Worm (Caenorhabditis elegans) whole organism, L3 larva: ENCODE measurements around the gene daf-5.

Experiments used
- aly-2 ChIP-seq: fragments of 150-350 bp; optimal IDR thresholded peaks from 2 replicates; lab custom pipeline; 2014; ENCODE audit warnings: missing biosample characterization, missing genetic modification characterization
- egl-27 ChIP-seq: sonication (generic microtip); optimal IDR thresholded peaks from 4 replicates; lab custom pipeline; 2017; ENCODE audit warnings: missing biosample characterization, missing genetic modification reagents, missing genetic modification characterization
- elt-1 ChIP-seq: fragments of 150-350 bp; optimal IDR thresholded peaks from 2 replicates; lab custom pipeline; 2014; ENCODE audit warnings: missing biosample characterization, missing genetic modification characterization
- elt-3 ChIP-seq, 3 experiments: fragments of 150-350 bp in 1 of 3; sonication (generic microtip) in 2 of 3; optimal IDR thresholded peaks; 2 replicates in 2 of 3; 4 replicates in 1 of 3; lab custom pipeline; 2014 to 2017; ENCODE audit warnings: missing biosample characterization in 3 of 3, missing genetic modification characterization in 3 of 3
- fos-1 ChIP-seq: fragments of 150-350 bp; optimal IDR thresholded peaks from 2 replicates; lab custom pipeline; 2014; ENCODE audit warnings: missing biosample characterization, missing genetic modification characterization
- jun-1 ChIP-seq: fragments of 150-350 bp; optimal IDR thresholded peaks from 2 replicates; lab custom pipeline; 2014; ENCODE audit warnings: missing biosample characterization, missing genetic modification reagents, missing genetic modification characterization
- nhr-11 ChIP-seq: fragments of 150-350 bp; optimal IDR thresholded peaks from 2 replicates; lab custom pipeline; 2014; ENCODE audit warnings: missing biosample characterization, missing genetic modification characterization
- nhr-12 ChIP-seq: fragments of 150-350 bp; optimal IDR thresholded peaks from 2 replicates; lab custom pipeline; 2014; ENCODE audit warnings: missing biosample characterization, missing genetic modification characterization
- nhr-25 ChIP-seq: sonication (generic microtip); optimal IDR thresholded peaks from 2 replicates; lab custom pipeline; 2017; ENCODE audit warnings: missing biosample characterization, missing genetic modification characterization
- pha-4 ChIP-seq: fragments of 150-350 bp; optimal IDR thresholded peaks from 2 replicates; lab custom pipeline; 2014; ENCODE audit warnings: missing biosample characterization, missing genetic modification reagents, missing genetic modification characterization
- snpc-4 ChIP-seq: fragments of 150-350 bp; optimal IDR thresholded peaks from 2 replicates; lab custom pipeline; 2014; ENCODE audit warnings: missing biosample characterization, missing genetic modification characterization
- tbx-2 ChIP-seq: sonication (generic microtip); optimal IDR thresholded peaks from 2 replicates; lab custom pipeline; 2016; ENCODE audit warnings: mild to moderate bottlenecking, missing genetic modification characterization, missing compliant biosample characterization
- unc-39 ChIP-seq: sonication (generic microtip); optimal IDR thresholded peaks from 4 replicates; lab custom pipeline; 2017; ENCODE audit warnings: missing biosample characterization, missing genetic modification characterization
- ztf-4 ChIP-seq: fragments of 150-350 bp; optimal IDR thresholded peaks from 2 replicates; lab custom pipeline; 2014; ENCODE audit warnings: missing biosample characterization, missing genetic modification characterization

- no peak for TF ChIP-seq unc-39
- TF ChIP-seq tbx-2, result no peak
- no peak for TF ChIP-seq jun-1 (tag; lab: Kevin White, UChicago)
- no peak for TF ChIP-seq aly-2 (tag; lab: Kevin White, UChicago)
- no peak for TF ChIP-seq elt-3 (tag; optimal IDR thresholded peaks at IDR 0.05; lab: Kevin White, UChicago)
- no peak for TF ChIP-seq ztf-4
- no peak for TF ChIP-seq nhr-12 (tag; lab: Kevin White, UChicago)
- no peak for TF ChIP-seq snpc-4 (tag; lab: Kevin White, UChicago)
- TF ChIP-seq egl-27 (tag; lab: Kevin White, UChicago), result no peak
- TF ChIP-seq nhr-11 (tag; lab: Kevin White, UChicago), result no peak
- no peak for TF ChIP-seq elt-1 (tag; lab: Kevin White, UChicago)
- TF ChIP-seq pha-4, result no peak
- TF ChIP-seq fos-1 (tag; lab: Kevin White, UChicago), result no peak
- TF ChIP-seq nhr-25 (tag; lab: Kevin White, UChicago), result no peak
Observed at ce11 chrII:14096814-14097213, 44.7 kb upstream of the daf-5 start.
